Fruit fly (Drosophila melanogaster) whole organism, embryonic: ENCODE measurements around the gene CG8516.
A peak's percentile ranks its signal among the peaks of the same experiment; 100 is the strongest.

Experiments
- BEAF-32 ChIP-seq: fragments of 200-800 bp; sonication (Bioruptor generic); optimal IDR thresholded peaks from 3 replicates; lab custom pipeline; 2017; ENCODE audit warnings: missing biosample characterization, missing genetic modification characterization, mild to moderate bottlenecking, moderate library complexity, missing genetic modification reagents
- Bgb ChIP-seq: fragments of 200-800 bp; sonication (Bioruptor generic); IDR thresholded peaks from 2 replicates; pipeline ENCODE4 v1.3.6; 2022; ENCODE audit warnings: missing biosample characterization, missing genetic modification characterization; ENCODE audit not compliant: partially characterized antibody
- CG10274 ChIP-seq: fragments of 200-800 bp; sonication (Bioruptor generic); optimal IDR thresholded peaks from 3 replicates; lab custom pipeline; 2017; ENCODE audit warnings: missing biosample characterization, mild to moderate bottlenecking, missing genetic modification characterization
- CG10321 ChIP-seq: fragments of 200-800 bp; sonication (Bioruptor generic); IDR thresholded peaks from 2 replicates; pipeline ENCODE4 v1.3.6; 2022; ENCODE audit warnings: missing biosample characterization, missing genetic modification characterization
- CG13287 ChIP-seq: fragments of 200-800 bp; sonication (Bioruptor generic); IDR thresholded peaks from 2 replicates; pipeline ENCODE4 v1.3.6; 2022; ENCODE audit warnings: missing biosample characterization, missing genetic modification characterization; ENCODE audit not compliant: partially characterized antibody
- CG14710 ChIP-seq: fragments of 200-800 bp; sonication (Bioruptor generic); optimal IDR thresholded peaks from 3 replicates; lab custom pipeline; 2019; ENCODE audit warnings: missing biosample characterization, mild to moderate bottlenecking, missing genetic modification characterization, moderate library complexity
- CG15514 ChIP-seq: fragments of 200-800 bp; sonication (Bioruptor generic); optimal IDR thresholded peaks from 3 replicates; lab custom pipeline; 2017; ENCODE audit warnings: missing biosample characterization, missing genetic modification characterization, mild to moderate bottlenecking, moderate library complexity, missing genetic modification reagents
- CG2116 ChIP-seq: fragments of 200-800 bp; sonication (Bioruptor generic); optimal IDR thresholded peaks from 3 replicates; lab custom pipeline; 2018; ENCODE audit warnings: missing biosample characterization, mild to moderate bottlenecking, missing genetic modification characterization
- CG2889 ChIP-seq: fragments of 200-800 bp; sonication (Bioruptor generic); IDR thresholded peaks from 3 replicates; pipeline ENCODE4 v1.3.6; 2022; ENCODE audit warnings: missing biosample characterization, missing genetic modification characterization
- CG31388 ChIP-seq: fragments of 200-800 bp; sonication (Bioruptor generic); optimal IDR thresholded peaks from 2 replicates; lab custom pipeline; 2016; ENCODE audit warnings: missing biosample characterization, missing genetic modification characterization
- CG3281 ChIP-seq: fragments of 200-800 bp; sonication (Bioruptor generic); optimal IDR thresholded peaks from 3 replicates; lab custom pipeline; 2017; ENCODE audit warnings: missing biosample characterization, mild to moderate bottlenecking, missing genetic modification characterization
- CG34224 ChIP-seq: fragments of 200-800 bp; sonication (Bioruptor generic); IDR thresholded peaks from 3 replicates; pipeline ENCODE4 v1.3.6; 2022; ENCODE audit warnings: missing biosample characterization, missing genetic modification characterization; ENCODE audit not compliant: partially characterized antibody
- CG3995 ChIP-seq: fragments of 200-800 bp; sonication (Bioruptor generic); optimal IDR thresholded peaks from 3 replicates; lab custom pipeline; 2016; ENCODE audit warnings: missing biosample characterization, missing genetic modification characterization
- CG4360 ChIP-seq: fragments of 200-800 bp; sonication (Bioruptor generic); IDR thresholded peaks from 2 replicates; pipeline ENCODE4 v1.3.6; 2022; ENCODE audit warnings: missing biosample characterization, missing genetic modification characterization
- CG43689 ChIP-seq: fragments of 200-800 bp; sonication (Bioruptor generic); IDR thresholded peaks from 2 replicates; pipeline ENCODE4 v1.3.6; 2022; ENCODE audit warnings: missing biosample characterization, missing genetic modification characterization
- CG4854 ChIP-seq: fragments of 200-800 bp; sonication (Bioruptor generic); optimal IDR thresholded peaks from 2 replicates; lab custom pipeline; 2016; ENCODE audit warnings: missing biosample characterization, missing genetic modification characterization, inconsistent platforms
- CG7963 ChIP-seq: fragments of 200-800 bp; sonication (Bioruptor generic); IDR thresholded peaks from 3 replicates; pipeline ENCODE4 v1.3.6; 2022; ENCODE audit warnings: missing biosample characterization, missing genetic modification characterization; ENCODE audit not compliant: partially characterized antibody
- CkIIα-i1 ChIP-seq: fragments of 200-800 bp; sonication (Bioruptor generic); IDR thresholded peaks from 2 replicates; pipeline ENCODE4 v1.3.6; 2022; ENCODE audit warnings: missing biosample characterization, missing genetic modification characterization
- Dp ChIP-seq: fragments of 200-800 bp; sonication (Bioruptor generic); optimal IDR thresholded peaks from 2 replicates; lab custom pipeline; 2018; ENCODE audit warnings: missing biosample characterization, mild to moderate bottlenecking, missing genetic modification characterization, moderate library complexity
- Dref ChIP-seq: fragments of 200-800 bp; sonication (Bioruptor generic); IDR thresholded peaks from 2 replicates; pipeline ENCODE4 v1.3.6; 2022; ENCODE audit warnings: missing biosample characterization, missing genetic modification characterization
- Gug ChIP-seq: fragments of 200-800 bp; sonication (Bioruptor generic); IDR thresholded peaks from 4 replicates; pipeline ENCODE4 v1.3.6; 2022; ENCODE audit warnings: missing biosample characterization, missing genetic modification characterization
- HLH4C ChIP-seq: fragments of 200-800 bp; sonication (Bioruptor generic); IDR thresholded peaks from 3 replicates; pipeline ENCODE4 v1.3.6; 2022; ENCODE audit warnings: missing biosample characterization, missing genetic modification characterization; ENCODE audit not compliant: partially characterized antibody
- HmgZ ChIP-seq: fragments of 200-800 bp; sonication (Bioruptor generic); optimal IDR thresholded peaks from 2 replicates; lab custom pipeline; 2018; ENCODE audit warnings: missing biosample characterization, mild to moderate bottlenecking, missing genetic modification characterization
- Hr3 ChIP-seq: fragments of 200-800 bp; sonication (Bioruptor generic); optimal IDR thresholded peaks from 3 replicates; lab custom pipeline; 2016; ENCODE audit warnings: missing biosample characterization, missing genetic modification characterization
- MBD-R2 ChIP-seq: fragments of 200-800 bp; sonication (Bioruptor generic); IDR thresholded peaks from 2 replicates; pipeline ENCODE4 v1.3.6; 2022; ENCODE audit warnings: missing biosample characterization, missing genetic modification characterization
- Mrtf ChIP-seq: fragments of 200-800 bp; sonication (Bioruptor generic); IDR thresholded peaks from 3 replicates; pipeline ENCODE4 v1.3.6; 2022; ENCODE audit warnings: missing biosample characterization, missing genetic modification characterization
- Poxn ChIP-seq: fragments of 200-800 bp; sonication (Bioruptor generic); IDR thresholded peaks from 2 replicates; pipeline ENCODE4 v1.3.6; 2022; ENCODE audit warnings: missing biosample characterization, missing genetic modification characterization
- Scr ChIP-seq: fragments of 200-800 bp; sonication (Bioruptor generic); IDR thresholded peaks from 2 replicates; pipeline ENCODE4 v1.3.6; 2022; ENCODE audit warnings: missing biosample characterization, missing genetic modification characterization; ENCODE audit not compliant: partially characterized antibody
- Sin3A ChIP-seq: fragments of >200 bp; optimal IDR thresholded peaks from 2 replicates; lab custom pipeline; 2018
- abd-A ChIP-seq: fragments of 200-800 bp; sonication (Bioruptor generic); optimal IDR thresholded peaks from 3 replicates; lab custom pipeline; 2019; ENCODE audit warnings: missing biosample characterization, mild to moderate bottlenecking, missing genetic modification characterization, moderate library complexity
- amos ChIP-seq: fragments of 200-800 bp; sonication (Bioruptor generic); IDR thresholded peaks from 2 replicates; pipeline ENCODE4 v1.3.6; 2022; ENCODE audit warnings: missing biosample characterization, missing genetic modification characterization; ENCODE audit not compliant: partially characterized antibody
- bbx ChIP-seq: fragments of 200-800 bp; sonication (Bioruptor generic); IDR thresholded peaks from 2 replicates; pipeline ENCODE4 v1.3.6; 2022; ENCODE audit warnings: missing biosample characterization, missing genetic modification characterization; ENCODE audit not compliant: partially characterized antibody
- chinmo ChIP-seq: fragments of 200-800 bp; sonication (Bioruptor generic); IDR thresholded peaks from 4 replicates; pipeline ENCODE4 v1.3.6; 2022; ENCODE audit warnings: missing biosample characterization, missing genetic modification characterization; ENCODE audit not compliant: partially characterized antibody
- crp ChIP-seq, 2 experiments: fragments of 200-800 bp; sonication (Bioruptor generic); optimal IDR thresholded peaks; 2 replicates in 1 of 2; 3 replicates in 1 of 2; lab custom pipeline; 2017; ENCODE audit warnings: missing biosample characterization in 2 of 2, missing genetic modification characterization in 2 of 2, mild to moderate bottlenecking in 1 of 2, moderate library complexity in 1 of 2
- ewg ChIP-seq: fragments of 200-800 bp; sonication (Bioruptor generic); optimal IDR thresholded peaks from 3 replicates; lab custom pipeline; 2017; ENCODE audit warnings: mild to moderate bottlenecking, missing biosample characterization, missing genetic modification reagents, missing genetic modification characterization
- luna ChIP-seq: fragments of 200-800 bp; sonication (Bioruptor generic); optimal IDR thresholded peaks from 2 replicates; lab custom pipeline; 2016; ENCODE audit warnings: missing biosample characterization, missing genetic modification characterization
- nmo ChIP-seq: fragments of 200-800 bp; sonication (Bioruptor generic); optimal IDR thresholded peaks from 2 replicates; lab custom pipeline; 2018; ENCODE audit warnings: missing biosample characterization, mild to moderate bottlenecking, missing genetic modification characterization, moderate library complexity
- phol ChIP-seq: fragments of 200-800 bp; sonication (Bioruptor generic); optimal IDR thresholded peaks from 3 replicates; lab custom pipeline; 2018; ENCODE audit warnings: missing biosample characterization, mild to moderate bottlenecking, missing genetic modification characterization, moderate library complexity
- pzg ChIP-seq: fragments of 200-800 bp; sonication (Bioruptor generic); optimal IDR thresholded peaks from 3 replicates; lab custom pipeline; 2018; ENCODE audit warnings: missing biosample characterization, mild to moderate bottlenecking, missing genetic modification characterization, moderate library complexity
- scrt ChIP-seq: fragments of 200-800 bp; sonication (Bioruptor generic); optimal IDR thresholded peaks from 2 replicates; lab custom pipeline; 2018; ENCODE audit warnings: missing biosample characterization, mild to moderate bottlenecking, missing genetic modification characterization, moderate library complexity
- sna ChIP-seq: fragments of 200-800 bp; sonication (Bioruptor generic); IDR thresholded peaks from 2 replicates; pipeline ENCODE4 v1.3.6; 2022; ENCODE audit warnings: missing biosample characterization, missing genetic modification characterization; ENCODE audit not compliant: partially characterized antibody
- trem ChIP-seq: fragments of 200-800 bp; optimal IDR thresholded peaks from 3 replicates; lab custom pipeline; 2019; ENCODE audit warnings: missing biosample characterization, mild to moderate bottlenecking, missing genetic modification characterization, moderate library complexity
- unc-4 ChIP-seq: fragments of 200-800 bp; sonication (Bioruptor generic); IDR thresholded peaks from 2 replicates; pipeline ENCODE4 v1.3.6; 2022; ENCODE audit warnings: missing biosample characterization, missing genetic modification characterization; ENCODE audit not compliant: partially characterized antibody
- unpg ChIP-seq: fragments of 200-800 bp; sonication (Bioruptor generic); optimal IDR thresholded peaks from 3 replicates; lab custom pipeline; 2018; ENCODE audit warnings: missing biosample characterization, mild to moderate bottlenecking, missing genetic modification characterization, moderate library complexity
- usp ChIP-seq: fragments of >200 bp; optimal IDR thresholded peaks from 2 replicates; lab custom pipeline; 2017; ENCODE audit warnings: missing biosample characterization, missing genetic modification characterization
- wek ChIP-seq: fragments of 200-800 bp; sonication (Bioruptor generic); optimal IDR thresholded peaks from 3 replicates; lab custom pipeline; 2018; ENCODE audit warnings: missing biosample characterization, mild to moderate bottlenecking, missing genetic modification characterization, moderate library complexity
- zen2 ChIP-seq: fragments of 200-800 bp; sonication (Bioruptor generic); IDR thresholded peaks from 3 replicates; pipeline ENCODE4 v1.3.6; 2022; ENCODE audit warnings: missing biosample characterization, missing genetic modification characterization; ENCODE audit not compliant: partially characterized antibody

CG8516 gene

dm6 chr3R:9754487-9754886 lies 38.6 kb upstream of the CG8516 start, which contains the start of gene Tti1 (continued):
- TF ChIP-seq chinmo (GFP tag; lab: Robert Waterston, UW) = 0 out of 4 replicates have a peak, but pooled peaks have one; percentile 56
- TF ChIP-seq CG7963 (GFP tag; lab: Robert Waterston, UW) = 0 out of 3 replicates have a peak, but pooled peaks have one; percentile 48
- no peak for TF ChIP-seq CG3281 (GFP tag; lab: Kevin White, UChicago)
- TF ChIP-seq Sin3A (lab: Kevin White, UChicago) = peak; percentile 26
- TF ChIP-seq Dref (GFP tag; lab: Robert Waterston, UW) = peak; percentile 83
- TF ChIP-seq unpg (GFP tag; lab: Kevin White, UChicago) = no peak
- no peak for TF ChIP-seq wek
- TF ChIP-seq CkIIα-i1 (GFP tag; lab: Robert Waterston, UW) = no peak

dm6 chr3R:9756187-9756586 lies 36.9 kb upstream of the CG8516 start, which contains the start of the genes Alg12 and Rpt3R:
Alg12 (plus strand) TSS chr3R:9756491.
Rpt3R (minus strand) TSS chr3R:9756510.
- TF ChIP-seq sna (GFP tag; lab: Robert Waterston, UW) (peak; percentile 54; the same call in 1 of the 2 replicates), Mrtf (GFP tag; lab: Robert Waterston, UW) (no peak), Sin3A (lab: Kevin White, UChicago) (peak; percentile 22), CG15514 (GFP tag; lab: Kevin White, UChicago) (peak; percentile 54), ewg (GFP tag; lab: Kevin White, UChicago) (no peak), unc-4 (GFP tag; lab: Robert Waterston, UW) (peak; percentile 62), CG3995 (GFP tag; lab: Kevin White, UChicago) (peak; percentile 32), pzg (GFP tag; lab: Kevin White, UChicago) (peak; percentile 38), CG2116 (peak; percentile 56), CG43689 (no peak), CG31388 (GFP tag; lab: Kevin White, UChicago) (no peak), phol (tag; lab: Kevin White, UChicago) (peak; percentile 15), MBD-R2 (GFP tag; lab: Robert Waterston, UW) (peak; percentile 72), CG10321 (GFP tag; lab: Robert Waterston, UW) (no peak), luna (GFP tag; lab: Kevin White, UChicago) (no peak), zen2 (peak; percentile 8; the same call in 1 of the 3 replicates), HLH4C (GFP tag; lab: Robert Waterston, UW) (peak; percentile 61), Poxn (no peak), BEAF-32 (GFP tag; lab: Kevin White, UChicago) (peak; percentile 62), trem (tag; lab: Kevin White, UChicago) (peak; percentile 36), usp (no peak), Dref (GFP tag; lab: Robert Waterston, UW) (peak; percentile 58), abd-A (tag; lab: Kevin White, UChicago) (no peak), amos (GFP tag; lab: Robert Waterston, UW) (peak; percentile 41; the same call in 1 of the 2 replicates), crp (GFP tag; optimal IDR thresholded peaks at IDR 0.05; lab: Kevin White, UChicago) (peak; percentile 28 to 90), bbx (GFP tag; lab: Robert Waterston, UW) (peak; percentile 37; the same call in 1 of the 2 replicates), CG4854 (GFP tag; lab: Kevin White, UChicago) (no peak), Gug (no peak), CG4360 (GFP tag; lab: Robert Waterston, UW) (peak; percentile 27; the same call in 1 of the 2 replicates), Scr (GFP tag; lab: Robert Waterston, UW) (peak; percentile 67), Hr3 (no peak), nmo (GFP tag; lab: Kevin White, UChicago) (peak; percentile 5), CG34224 (GFP tag; lab: Robert Waterston, UW) (peak; percentile 70), CG13287 (GFP tag; lab: Robert Waterston, UW) (peak; percentile 77), HmgZ (tag; lab: Kevin White, UChicago) (no peak), Bgb (GFP tag; lab: Robert Waterston, UW) (peak; percentile 35; the same call in 1 of the 2 replicates), CG14710 (tag; lab: Kevin White, UChicago) (peak; percentile 39), CG2889 (GFP tag; lab: Robert Waterston, UW) (no peak), CG10274 (GFP tag; lab: Kevin White, UChicago) (no peak), scrt (peak; percentile 95), Dp (GFP tag; lab: Kevin White, UChicago) (peak; percentile 62)
